Worm (Caenorhabditis elegans): ENCODE data around the gene glb-30.

DNA sequence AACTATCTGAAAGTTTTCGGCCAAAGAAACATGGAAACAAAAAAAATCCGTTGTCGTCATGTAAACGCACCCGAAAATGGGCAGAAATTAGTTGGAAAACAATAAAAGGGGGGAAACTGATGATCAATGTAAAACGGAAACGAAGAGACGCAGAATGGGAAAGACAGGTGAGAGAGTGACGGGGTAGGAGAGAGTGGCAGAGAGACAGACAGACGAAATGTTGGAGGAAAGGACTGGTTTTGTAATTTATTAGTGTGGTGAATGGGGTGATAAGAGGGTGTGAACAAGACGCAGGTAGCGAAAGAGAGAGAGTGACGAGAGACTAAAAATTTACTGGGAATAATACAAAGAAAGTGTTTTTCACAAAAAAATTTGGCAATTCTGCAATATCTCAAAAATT, 12.6 kb upstream of the glb-30 start:
- TF ChIP-seq pha-4 (tag; optimal IDR thresholded peaks at IDR 0.05) (no peak), pag-3 (tag; optimal IDR thresholded peaks at IDR 0.05; ENCODE audit: borderline replicate concordance) (no peak), sox-4 (tag; optimal IDR thresholded peaks at IDR 0.05) (no peak), syd-9 (tag; optimal IDR thresholded peaks at IDR 0.05) (no peak)
